Worm (Caenorhabditis elegans) whole organism, L1 larva: ENCODE measurements around the gene D2023.6.

Source experiments
- ceh-90 ChIP-seq: sonication (generic microtip); optimal IDR thresholded peaks from 2 replicates; lab custom pipeline; 2016; ENCODE audit warnings: missing genetic modification characterization, missing compliant biosample characterization
- irx-1 ChIP-seq: sonication (generic microtip); optimal IDR thresholded peaks from 2 replicates; lab custom pipeline; 2016; ENCODE audit warnings: missing genetic modification characterization, missing compliant biosample characterization
- isw-1 ChIP-seq: fragments of 200-800 bp; sonication (Bioruptor generic); IDR thresholded peaks from 2 replicates; pipeline ENCODE4 v1.3.6; 2022; ENCODE audit warnings: missing genetic modification characterization, missing compliant biosample characterization
- jun-1 ChIP-seq: fragments of 150-350 bp; optimal IDR thresholded peaks from 2 replicates; lab custom pipeline; 2014; ENCODE audit warnings: missing biosample characterization, missing genetic modification reagents, missing genetic modification characterization
- snpc-4 ChIP-seq: fragments of 150-350 bp; optimal IDR thresholded peaks from 2 replicates; lab custom pipeline; 2014; ENCODE audit warnings: missing biosample characterization, missing genetic modification characterization
- sptf-1 ChIP-seq: fragments of 150-350 bp; optimal IDR thresholded peaks from 2 replicates; lab custom pipeline; 2014; ENCODE audit warnings: missing biosample characterization, missing genetic modification characterization
- unc-62 ChIP-seq: fragments of 150-350 bp; optimal IDR thresholded peaks from 2 replicates; lab custom pipeline; 2014; ENCODE audit warnings: missing biosample characterization, missing genetic modification reagents, missing genetic modification characterization

- TF ChIP-seq irx-1 (tag; lab: Kevin White, UChicago), result no peak
- TF ChIP-seq jun-1 (tag; lab: Kevin White, UChicago), result no peak
- TF ChIP-seq unc-62 (GFP tag; lab: Kevin White, UChicago), result no peak
- TF ChIP-seq isw-1 (GFP tag; lab: Robert Waterston, UW), result no peak
- no peak for TF ChIP-seq snpc-4 (tag; lab: Kevin White, UChicago)
- no peak for TF ChIP-seq sptf-1
- no peak for TF ChIP-seq ceh-90 (tag; lab: Kevin White, UChicago)
Observed at ce11 chrV:11875060-11875459, 47.9 kb downstream of the D2023.6 start, which contains the start of gene sulp-4.
